Worm (Caenorhabditis elegans): Measurements from ENCODE around the gene pes-10.

DNA sequence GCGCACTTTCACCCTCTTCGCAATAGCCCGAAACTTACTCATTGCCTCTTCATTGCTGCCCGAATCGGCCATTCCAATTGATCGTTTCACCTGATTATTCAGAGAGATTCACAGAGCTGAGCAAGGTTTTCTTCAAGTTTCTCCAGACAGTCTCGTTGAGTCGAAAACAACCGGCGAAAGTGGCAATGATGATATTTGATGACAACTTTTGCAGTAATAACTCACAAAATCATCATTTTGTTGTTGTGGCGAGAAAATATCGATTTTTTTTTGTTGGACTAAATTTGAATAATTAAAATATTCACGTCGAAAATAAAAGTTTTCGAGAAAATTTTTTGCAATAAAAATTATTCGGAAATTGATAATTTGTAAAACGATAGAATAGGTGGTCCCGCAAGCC is 18.0 kb upstream of the pes-10 start, which contains the start of gene snf-5:
- TF ChIP-seq nhr-28 (tag; optimal IDR thresholded peaks at IDR 0.05) (no peak), hmg-11 (tag; optimal IDR thresholded peaks at IDR 0.05) (no peak), ceh-28 (tag; optimal IDR thresholded peaks at IDR 0.05) (no peak), elt-3 (tag; optimal IDR thresholded peaks at IDR 0.05) (no peak), ZK546.5 (tag; optimal IDR thresholded peaks at IDR 0.05) (no peak), ztf-11 (tag; optimal IDR thresholded peaks at IDR 0.05) (no peak), nhr-12 (tag; optimal IDR thresholded peaks at IDR 0.05) (no peak), jun-1 (tag; optimal IDR thresholded peaks at IDR 0.05) (no peak), ztf-4 (tag; optimal IDR thresholded peaks at IDR 0.05) (no peak), nhr-23 (tag; optimal IDR thresholded peaks at IDR 0.05) (no peak)
